Worm (Caenorhabditis elegans) whole organism, mixed stage, embryonic: ENCODE measurements around the gene lgc-4.

Source experiments
- mep-1 ChIP-seq: fragments of 150-350 bp; optimal IDR thresholded peaks from 2 replicates; lab custom pipeline; 2017; ENCODE audit warnings: missing biosample characterization, missing genetic modification reagents, missing genetic modification characterization, inconsistent platforms
- nhr-28 ChIP-seq: fragments of 150-350 bp; optimal IDR thresholded peaks from 2 replicates; lab custom pipeline; 2014; ENCODE audit warnings: missing biosample characterization, missing genetic modification characterization
- pha-4 ChIP-seq: fragments of 150-350 bp; optimal IDR thresholded peaks from 2 replicates; lab custom pipeline; 2018; ENCODE audit warnings: missing biosample characterization, missing genetic modification reagents, missing genetic modification characterization

- TF ChIP-seq nhr-28 (tag; lab: Kevin White, UChicago) (no peak), pha-4 (tag; lab: Kevin White, UChicago) (no peak), mep-1 (tag; lab: Kevin White, UChicago) (no peak)
Measured at ce11 chrX:9191795-9192494, 50.1 kb downstream of the lgc-4 start, which contains the start of gene Y81B9A.1.
